Worm (Caenorhabditis elegans) whole organism, L1 larva: ENCODE results near the gene sfxn-1.2.

Experiments used
- C16A3.4 ChIP-seq: fragments of 150-350 bp; optimal IDR thresholded peaks from 2 replicates; lab custom pipeline; 2014; ENCODE audit warnings: missing biosample characterization, missing genetic modification characterization
- F16B12.6 ChIP-seq: fragments of 150-350 bp; optimal IDR thresholded peaks from 2 replicates; lab custom pipeline; 2014; ENCODE audit warnings: missing biosample characterization, missing genetic modification characterization
- Y116A8C.19 ChIP-seq: sonication (generic microtip); optimal IDR thresholded peaks from 2 replicates; lab custom pipeline; 2016; ENCODE audit warnings: missing compliant biosample characterization, missing genetic modification characterization, borderline replicate concordance
- aha-1 ChIP-seq: fragments of 150-350 bp; optimal IDR thresholded peaks from 2 replicates; lab custom pipeline; 2014; ENCODE audit warnings: missing biosample characterization, missing genetic modification characterization
- aly-2 ChIP-seq: fragments of 150-350 bp; optimal IDR thresholded peaks from 2 replicates; lab custom pipeline; 2014; ENCODE audit warnings: missing biosample characterization, missing genetic modification characterization
- ceh-8 ChIP-seq: fragments of 200-800 bp; sonication (Bioruptor generic); optimal IDR thresholded peaks from 2 replicates; lab custom pipeline; 2018; ENCODE audit warnings: mild to moderate bottlenecking, missing genetic modification characterization, moderate library complexity, missing compliant biosample characterization
- ceh-82 ChIP-seq, 3 experiments: fragments of 150-350 bp in 1 of 3; sonication (generic microtip) in 2 of 3; optimal IDR thresholded peaks; 2 replicates each; lab custom pipeline; 2014 to 2017; ENCODE audit warnings: missing biosample characterization in 3 of 3, missing genetic modification characterization in 3 of 3
- ceh-88 ChIP-seq: fragments of 200-800 bp; sonication (Bioruptor generic); IDR thresholded peaks from 2 replicates; pipeline ENCODE4 v1.3.6; 2022; ENCODE audit warnings: missing genetic modification characterization, missing compliant biosample characterization
- ces-1 ChIP-seq: fragments of 150-350 bp; optimal IDR thresholded peaks from 2 replicates; lab custom pipeline; 2014; ENCODE audit warnings: missing biosample characterization, missing genetic modification reagents, missing genetic modification characterization
- dpl-1 ChIP-seq, 3 experiments: fragments of 150-350 bp in 2 of 3; sonication (generic microtip) in 1 of 3; optimal IDR thresholded peaks; 2 replicates each; lab custom pipeline; 2014 to 2017; ENCODE audit warnings: missing biosample characterization in 3 of 3, missing genetic modification characterization in 3 of 3, missing genetic modification reagents in 3 of 3
- efl-1 ChIP-seq, 4 experiments: fragments of 150-350 bp; optimal IDR thresholded peaks in 3 of 4; peaks in 1 of 4; 1 replicate in 1 of 4; 2 replicates in 3 of 4; lab custom pipeline; 2014; ENCODE audit warnings: missing biosample characterization in 2 of 4, missing genetic modification characterization in 2 of 4, missing genetic modification reagents in 2 of 4
- elt-2 ChIP-seq: sonication (generic microtip); optimal IDR thresholded peaks from 2 replicates; lab custom pipeline; 2016; ENCODE audit warnings: missing genetic modification characterization, mild to moderate bottlenecking, inconsistent platforms, missing compliant biosample characterization, missing genetic modification reagents
- ets-5 ChIP-seq: fragments of 200-800 bp; sonication (Bioruptor generic); IDR thresholded peaks from 2 replicates; pipeline ENCODE4 v1.3.6; 2022; ENCODE audit warnings: missing genetic modification characterization, missing compliant biosample characterization
- fkh-4 ChIP-seq: sonication (generic microtip); optimal IDR thresholded peaks from 2 replicates; lab custom pipeline; 2016; ENCODE audit warnings: missing compliant biosample characterization, missing genetic modification characterization, borderline replicate concordance
- hlh-4 ChIP-seq: sonication (generic microtip); optimal IDR thresholded peaks from 2 replicates; lab custom pipeline; 2016; ENCODE audit warnings: mild to moderate bottlenecking, missing genetic modification characterization, missing compliant biosample characterization
- lin-13 ChIP-seq: fragments of 150-350 bp; optimal IDR thresholded peaks from 2 replicates; lab custom pipeline; 2014; ENCODE audit warnings: missing biosample characterization, missing genetic modification reagents, missing genetic modification characterization
- lin-35 ChIP-seq, 2 experiments: fragments of 150-350 bp; optimal IDR thresholded peaks; 2 replicates each; lab custom pipeline; 2014; ENCODE audit warnings: missing biosample characterization in 2 of 2, missing genetic modification characterization in 2 of 2, missing genetic modification reagents in 2 of 2
- mdl-1 ChIP-seq, 2 experiments: fragments of 150-350 bp; optimal IDR thresholded peaks; 2 replicates each; lab custom pipeline; 2014 to 2017; ENCODE audit warnings: missing biosample characterization in 2 of 2, missing genetic modification characterization in 2 of 2, inconsistent platforms in 1 of 2
- mef-2 ChIP-seq: fragments of 150-350 bp; optimal IDR thresholded peaks from 2 replicates; lab custom pipeline; 2014; ENCODE audit warnings: missing biosample characterization, missing genetic modification characterization
- nhr-12 ChIP-seq: sonication (generic microtip); optimal IDR thresholded peaks from 2 replicates; lab custom pipeline; 2017; ENCODE audit warnings: missing biosample characterization, missing genetic modification characterization
- nhr-19 ChIP-seq: fragments of 200-800 bp; sonication (Bioruptor generic); conservative IDR thresholded peaks from 2 replicates; pipeline ENCODE4 v1.3.6; 2022; ENCODE audit warnings: missing genetic modification characterization, missing compliant biosample characterization
- nhr-237 ChIP-seq: fragments of 150-350 bp; optimal IDR thresholded peaks from 2 replicates; lab custom pipeline; 2014; ENCODE audit warnings: missing biosample characterization, missing genetic modification characterization
- pqm-1 ChIP-seq: sonication (generic microtip); optimal IDR thresholded peaks from 3 replicates; lab custom pipeline; 2017; ENCODE audit warnings: missing biosample characterization, missing genetic modification characterization
- rnt-1 ChIP-seq: sonication (generic microtip); optimal IDR thresholded peaks from 2 replicates; lab custom pipeline; 2016; ENCODE audit warnings: mild to moderate bottlenecking, missing genetic modification characterization, moderate library complexity, missing compliant biosample characterization
- snu-23 ChIP-seq: sonication (generic microtip); optimal IDR thresholded peaks from 2 replicates; lab custom pipeline; 2016; ENCODE audit warnings: missing genetic modification characterization, missing compliant biosample characterization
- sptf-1 ChIP-seq: fragments of 150-350 bp; optimal IDR thresholded peaks from 2 replicates; lab custom pipeline; 2014; ENCODE audit warnings: missing biosample characterization, missing genetic modification characterization
- tbx-2 ChIP-seq: sonication (generic microtip); optimal IDR thresholded peaks from 2 replicates; lab custom pipeline; 2016; ENCODE audit warnings: missing genetic modification characterization, missing compliant biosample characterization
- tlp-1 ChIP-seq: fragments of 150-350 bp; optimal IDR thresholded peaks from 2 replicates; lab custom pipeline; 2014; ENCODE audit warnings: missing biosample characterization, missing genetic modification characterization
- unc-130 ChIP-seq: fragments of 150-350 bp; optimal IDR thresholded peaks from 2 replicates; lab custom pipeline; 2017; ENCODE audit warnings: missing biosample characterization, missing genetic modification characterization, inconsistent platforms
- unc-30 ChIP-seq: sonication (generic microtip); optimal IDR thresholded peaks from 2 replicates; lab custom pipeline; 2017; ENCODE audit warnings: missing biosample characterization, missing genetic modification characterization

sfxn-1.2 gene

DNA sequence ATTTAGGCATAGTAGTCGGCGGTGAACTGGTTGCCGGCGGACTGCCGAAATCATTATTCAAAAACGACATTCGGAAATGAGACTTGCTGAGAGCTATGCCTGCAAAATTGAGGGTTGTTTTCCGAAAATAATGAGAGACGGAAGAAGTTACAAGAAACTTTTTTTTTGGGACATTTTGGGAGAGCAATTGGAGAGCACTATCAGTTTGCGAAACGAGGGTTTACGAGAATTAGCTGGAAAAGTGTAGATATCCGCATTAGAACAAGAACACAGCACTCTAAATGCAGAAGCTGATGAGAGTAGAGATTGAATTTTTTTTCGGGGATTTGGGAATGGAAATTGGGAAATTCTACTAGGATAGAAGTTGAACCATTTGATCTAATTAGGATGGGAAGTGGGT is 33.3 kb upstream of the sfxn-1.2 start, which contains the start of gene pqm-1:
Gene pqm-1, minus strand, starts transcription at position 101 of the 400 bp plus-strand sequence.
- TF ChIP-seq ceh-82 (tag; optimal IDR thresholded peaks at IDR 0.05; lab: Kevin White, UChicago) (no peak), rnt-1 (tag; lab: Kevin White, UChicago) (no peak), nhr-12 (tag; lab: Kevin White, UChicago) (no peak), ces-1 (GFP tag; lab: Kevin White, UChicago) (no peak), mdl-1 (tag; optimal IDR thresholded peaks at IDR 0.05; lab: Kevin White, UChicago) (no peak), fkh-4 (no peak), lin-13 (GFP tag; lab: Kevin White, UChicago) (no peak), snu-23 (GFP tag; lab: Kevin White, UChicago) (no peak), Y116A8C.19 (tag; lab: Kevin White, UChicago) (no peak)

- TF ChIP-seq snu-23 (GFP tag; lab: Kevin White, UChicago) (no peak), unc-30 (no peak), elt-2 (tag; lab: Kevin White, UChicago) (peak; percentile 9)
Measured at ce11 chrII:11153080-11153479, 32.7 kb upstream of the sfxn-1.2 start.

- no peak for TF ChIP-seq nhr-19 (GFP tag; lab: Robert Waterston, UW)
- peak; percentile 72 for TF ChIP-seq elt-2 (tag; lab: Kevin White, UChicago)
Measured at ce11 chrII:11153800-11154199, 32.0 kb upstream of the sfxn-1.2 start.

ce11 chrII:11154957-11155356 is 30.9 kb upstream of the sfxn-1.2 start:
- TF ChIP-seq ceh-88 (GFP tag; lab: Robert Waterston, UW) (no peak), elt-2 (tag; lab: Kevin White, UChicago) (peak; percentile 12)
- TF ChIP-seq, all 84 proteins: peak for 1

- TF ChIP-seq ets-5 (no peak), dpl-1 (GFP tag; optimal IDR thresholded peaks at IDR 0.05; lab: Kevin White, UChicago) (no peak), aly-2 (tag; lab: Kevin White, UChicago) (no peak), tlp-1 (tag; lab: Kevin White, UChicago) (no peak), F16B12.6 (tag; lab: Kevin White, UChicago) (no peak), aha-1 (tag; lab: Kevin White, UChicago) (no peak), mef-2 (tag; lab: Kevin White, UChicago) (no peak), unc-130 (tag; lab: Kevin White, UChicago) (no peak)
- TF ChIP-seq, all 84 proteins: peak for 0
Measured at ce11 chrII:11155400-11155799, 30.4 kb upstream of the sfxn-1.2 start.

DNA sequence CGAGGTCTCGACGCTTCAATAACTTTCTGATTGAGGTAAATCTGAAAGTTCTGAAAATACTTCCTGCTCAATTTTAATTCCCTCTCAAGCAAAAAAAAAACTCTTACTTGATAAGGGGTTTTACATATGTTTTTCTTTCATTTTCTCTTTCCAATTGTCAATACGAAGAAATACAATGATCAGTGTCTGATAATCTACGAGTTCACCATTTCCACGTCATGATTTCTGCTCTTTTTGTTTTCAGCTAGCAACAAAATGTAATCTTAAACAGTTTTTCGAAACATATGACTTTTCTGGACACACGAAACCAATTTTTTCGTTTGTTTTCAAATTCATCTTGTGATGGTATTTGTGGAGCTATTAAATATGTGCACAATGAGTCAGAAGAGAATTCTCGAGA is 29.7 kb upstream of the sfxn-1.2 start:
- no peak for TF ChIP-seq sptf-1 (tag; lab: Kevin White, UChicago)
- no peak for TF ChIP-seq mef-2 (tag; lab: Kevin White, UChicago)
- TF ChIP-seq ceh-8 (GFP tag; lab: Kevin White, UChicago): no peak
- TF ChIP-seq hlh-4 (tag; lab: Kevin White, UChicago): no peak
- TF ChIP-seq nhr-237 (tag; lab: Kevin White, UChicago): no peak
- TF ChIP-seq pqm-1 (tag; lab: Kevin White, UChicago): no peak
- no peak for TF ChIP-seq fkh-4
- TF ChIP-seq elt-2 (tag; lab: Kevin White, UChicago): peak; percentile 68
- no peak for TF ChIP-seq efl-1 (optimal IDR thresholded peaks at IDR 0.05; lab: Kevin White, UChicago)
- peak in 1 of 2 experiments; percentile 11 for TF ChIP-seq efl-1 (GFP tag; optimal IDR thresholded peaks at IDR 0.05 in 1 of 2; lab: Kevin White, UChicago)
- peak in 1 of 2 experiments; percentile 17 for TF ChIP-seq lin-35 (GFP tag; optimal IDR thresholded peaks at IDR 0.05; lab: Kevin White, UChicago)
- no peak for TF ChIP-seq ets-5
- no peak for TF ChIP-seq tbx-2 (tag; lab: Kevin White, UChicago)
- no peak for TF ChIP-seq C16A3.4
